Fruit fly (Drosophila melanogaster) whole organism: ENCODE results near the gene CG14434.

Experiments used
- CG8478 ChIP-seq: fragments of >200 bp; optimal IDR thresholded peaks from 2 replicates; lab custom pipeline; 2018; ENCODE audit warnings: inconsistent platforms
- Dll ChIP-seq: fragments of >200 bp; optimal IDR thresholded peaks from 2 replicates; lab custom pipeline; 2017
- EcR ChIP-seq, 2 experiments: fragments of >200 bp; optimal IDR thresholded peaks; 2 replicates each; lab custom pipeline; 2017; ENCODE audit warnings: missing biosample characterization in 2 of 2, missing genetic modification characterization in 2 of 2, missing genetic modification reagents in 2 of 2
- pan ChIP-seq: fragments of >200 bp; optimal IDR thresholded peaks from 2 replicates; lab custom pipeline; 2017
- psq ChIP-seq: fragments of >200 bp; optimal IDR thresholded peaks from 2 replicates; lab custom pipeline; 2017
- usp ChIP-seq: fragments of >200 bp; optimal IDR thresholded peaks from 2 replicates; lab custom pipeline; 2017; ENCODE audit warnings: missing biosample characterization, missing genetic modification characterization, mixed read lengths

CG14434 gene

DNA sequence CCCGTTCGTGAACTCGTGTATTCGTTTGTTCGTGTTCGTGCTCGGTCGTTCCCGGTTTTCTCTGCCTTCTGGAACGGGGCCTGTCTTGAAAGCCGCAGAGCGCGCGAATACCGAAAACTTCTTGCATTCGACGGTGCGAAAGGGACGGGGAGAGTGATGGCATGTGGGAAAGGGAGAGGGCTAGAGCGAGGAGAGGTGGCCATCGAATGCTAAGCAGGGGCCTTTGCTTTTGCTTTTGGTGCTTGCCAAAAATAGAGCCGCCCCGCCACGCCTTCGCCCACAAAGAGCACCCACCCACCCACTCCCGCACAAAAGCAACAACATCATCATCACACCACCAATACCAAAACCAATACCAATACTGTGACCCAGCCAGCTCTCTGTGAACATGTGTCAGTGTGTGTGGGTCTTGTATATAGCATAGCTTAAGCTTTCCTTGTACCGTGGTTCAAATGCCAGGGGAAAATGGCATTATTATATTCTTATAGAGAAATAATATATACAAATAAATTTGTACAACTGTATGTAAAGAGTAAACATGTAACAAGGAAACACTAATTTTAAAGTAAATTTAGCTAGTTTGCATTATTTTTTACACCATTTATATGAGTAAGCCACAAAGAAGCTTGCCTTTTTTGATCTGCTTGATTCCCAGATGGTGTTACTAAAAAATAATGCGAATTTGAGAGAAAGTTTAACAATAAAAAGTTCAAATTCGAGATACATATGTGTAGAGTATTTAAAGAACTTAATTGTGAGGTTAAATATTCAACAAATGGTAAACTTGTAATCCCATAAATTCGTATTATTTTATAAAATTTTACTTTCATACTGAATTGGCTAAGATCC is at the start of gene CG14434:
Gene CG14434, minus strand, starts transcription at position 20 of the 849 bp plus-strand sequence.
- TF ChIP-seq EcR (GFP tag; optimal IDR thresholded peaks at IDR 0.05; lab: Kevin White, UChicago) (no peak), CG8478 (lab: Kevin White, UChicago) (no peak), Dll (no peak), usp (GFP tag; lab: Kevin White, UChicago) (no peak), psq (lab: Kevin White, UChicago) (no peak), pan (no peak)

DNA sequence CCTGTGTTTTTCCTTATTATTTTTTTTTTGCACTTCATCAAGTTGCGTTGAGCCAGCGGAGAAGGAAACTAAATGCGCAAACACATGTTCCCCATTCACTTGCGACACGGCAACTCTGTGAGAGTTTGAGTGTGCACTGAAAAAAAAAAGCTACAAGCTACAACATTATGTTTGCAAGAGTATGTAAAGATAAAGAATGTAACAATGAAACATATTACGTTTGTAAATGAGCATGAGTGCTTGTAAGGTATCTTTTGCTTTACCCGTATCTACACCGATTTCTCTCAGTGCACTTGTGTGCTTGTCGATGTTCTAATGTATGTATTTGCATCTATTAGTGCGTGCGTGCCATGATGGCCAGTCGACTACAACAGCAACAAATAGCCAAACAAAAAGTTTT is 45.3 kb upstream of the CG14434 start:
- TF ChIP-seq psq (lab: Kevin White, UChicago) = no peak
- no peak for TF ChIP-seq usp (GFP tag; lab: Kevin White, UChicago)
- TF ChIP-seq Dll = no peak
- TF ChIP-seq pan = no peak
- TF ChIP-seq EcR (GFP tag; optimal IDR thresholded peaks at IDR 0.05; lab: Kevin White, UChicago) = no peak
- no peak for TF ChIP-seq CG8478 (lab: Kevin White, UChicago)

DNA sequence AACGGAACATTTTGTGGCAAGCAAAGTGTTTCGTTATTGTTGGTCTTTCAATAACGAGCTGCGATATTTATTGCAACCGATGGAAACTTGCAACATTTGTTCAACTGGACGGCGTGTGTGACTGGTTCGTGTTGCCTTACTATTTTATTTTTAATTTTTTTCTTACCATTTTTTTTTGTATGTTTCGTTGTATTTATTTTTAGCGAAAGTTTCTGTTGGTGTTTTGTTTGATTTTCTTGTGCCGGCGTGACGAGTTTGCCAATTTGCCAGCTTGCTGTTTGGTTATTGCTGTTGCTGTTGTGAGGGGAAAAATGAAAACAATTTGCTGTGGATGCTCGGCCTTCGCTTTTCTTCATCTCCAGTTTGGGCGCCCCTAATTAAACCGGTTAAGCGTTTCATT is 42.1 kb upstream of the CG14434 start:
- TF ChIP-seq Dll (no peak), pan (no peak), usp (GFP tag; lab: Kevin White, UChicago) (no peak), CG8478 (lab: Kevin White, UChicago) (no peak), psq (lab: Kevin White, UChicago) (no peak), EcR (GFP tag; optimal IDR thresholded peaks at IDR 0.05; lab: Kevin White, UChicago) (no peak)

DNA sequence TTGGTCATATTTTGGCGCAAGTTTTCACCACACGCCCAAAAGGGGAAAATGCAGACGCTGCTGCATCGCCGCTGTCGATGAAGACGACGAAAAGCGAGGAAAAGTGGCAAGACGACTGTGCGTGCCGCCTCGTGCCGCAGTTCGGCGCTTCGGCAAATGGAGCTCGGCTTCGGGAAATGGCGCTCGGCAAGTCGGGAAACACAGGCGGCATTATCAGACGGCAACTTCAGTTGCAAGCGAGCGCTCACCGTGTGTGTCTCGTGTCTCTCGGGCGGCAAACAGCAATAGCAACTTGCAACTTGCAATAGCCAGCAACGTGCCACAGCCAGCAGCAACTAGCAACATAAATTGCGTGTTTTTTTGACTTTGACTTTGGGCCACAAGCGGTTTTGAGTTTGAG is 41.1 kb upstream of the CG14434 start, which contains the start of gene CG14431:
Gene CG14431, plus strand, starts transcription at position 200 of the 400 bp plus-strand sequence.
- TF ChIP-seq Dll (no peak), pan (no peak), EcR (GFP tag; optimal IDR thresholded peaks at IDR 0.05; lab: Kevin White, UChicago) (no peak), usp (GFP tag; lab: Kevin White, UChicago) (no peak)

DNA sequence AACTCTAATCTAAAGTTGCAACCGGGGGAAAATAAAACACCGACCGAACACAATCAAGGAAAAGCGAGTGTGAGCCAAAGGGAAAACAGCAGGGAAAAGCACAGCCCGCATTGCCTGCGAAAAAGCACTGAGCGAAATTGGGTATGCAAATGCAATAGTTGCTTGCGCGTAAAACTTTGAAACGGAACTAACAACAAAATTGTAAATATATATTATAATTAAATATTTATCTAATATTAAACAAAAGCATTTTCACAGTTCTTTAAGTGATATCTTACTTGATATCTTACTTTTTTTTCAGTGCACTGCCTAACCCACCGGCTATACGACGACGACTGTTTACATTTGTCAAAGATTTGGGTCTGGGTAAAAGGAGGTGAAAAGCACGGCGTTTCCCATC is 39.7 kb upstream of the CG14434 start:
- TF ChIP-seq pan (no peak), Dll (no peak), psq (lab: Kevin White, UChicago) (no peak), EcR (GFP tag; optimal IDR thresholded peaks at IDR 0.05; lab: Kevin White, UChicago) (no peak), usp (GFP tag; lab: Kevin White, UChicago) (no peak), CG8478 (lab: Kevin White, UChicago) (no peak)

DNA sequence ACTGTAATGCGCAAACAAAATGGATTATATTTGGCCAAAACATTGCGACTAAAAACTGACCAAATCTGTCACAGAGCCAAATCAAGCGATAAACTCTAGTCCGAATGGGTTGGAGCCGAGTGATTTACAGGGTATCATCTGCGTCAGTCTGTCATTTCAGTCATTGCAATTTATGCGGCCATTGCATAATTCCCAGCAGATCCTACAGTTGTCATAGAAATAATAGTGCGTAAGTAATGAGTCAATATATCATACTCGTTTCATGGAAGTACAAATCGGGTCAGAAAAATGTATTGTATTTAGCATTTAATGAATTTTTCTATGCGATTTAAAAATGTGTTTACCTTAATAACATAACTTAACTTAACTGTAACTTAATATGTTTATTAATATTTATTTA is 31.2 kb upstream of the CG14434 start:
- TF ChIP-seq usp (GFP tag; lab: Kevin White, UChicago) = no peak

DNA sequence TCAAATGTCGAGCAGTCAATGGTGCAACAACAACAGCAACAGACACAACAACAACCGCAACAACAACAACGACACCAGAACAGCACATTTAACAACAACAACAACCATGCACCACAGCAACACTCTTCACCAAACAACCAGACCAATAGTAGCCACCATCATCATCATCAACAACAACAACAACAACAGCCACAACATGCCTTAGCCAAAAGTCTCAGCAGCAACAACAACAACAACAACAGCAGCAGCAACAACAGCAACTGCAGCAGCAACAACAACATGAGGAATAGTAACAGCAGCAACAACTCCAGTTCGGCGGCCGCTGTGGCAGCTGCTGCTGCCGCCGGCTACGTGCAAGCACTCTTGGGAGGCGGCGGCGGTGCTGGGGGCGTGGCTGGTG is 9.3 kb upstream of the CG14434 start:
- TF ChIP-seq usp (GFP tag; lab: Kevin White, UChicago) = no peak
- TF ChIP-seq Dll = no peak
- no peak for TF ChIP-seq pan
- TF ChIP-seq EcR (GFP tag; optimal IDR thresholded peaks at IDR 0.05; lab: Kevin White, UChicago) = no peak
- no peak for TF ChIP-seq psq (lab: Kevin White, UChicago)
- TF ChIP-seq CG8478 (lab: Kevin White, UChicago) = no peak

DNA sequence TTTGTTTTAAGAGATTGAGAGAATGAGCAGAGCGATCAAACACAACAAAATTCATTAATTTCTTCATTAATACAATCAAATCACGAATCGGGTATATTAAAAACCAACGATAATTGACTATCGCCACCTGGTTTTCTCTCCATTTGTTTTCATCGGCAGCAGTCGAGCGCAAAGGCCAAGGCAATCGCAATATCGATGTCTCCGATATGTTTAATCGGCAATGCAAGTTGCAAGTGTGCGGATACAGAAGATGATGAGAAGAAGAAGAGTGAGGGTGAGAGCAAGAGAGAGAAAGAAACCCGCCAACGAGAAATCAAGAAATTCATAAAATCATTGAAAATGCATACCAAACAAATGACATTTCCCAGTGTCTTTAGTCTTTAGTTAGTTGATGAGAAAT is 8.8 kb upstream of the CG14434 start:
- TF ChIP-seq EcR (GFP tag; optimal IDR thresholded peaks at IDR 0.05; lab: Kevin White, UChicago) = no peak
- no peak for TF ChIP-seq psq (lab: Kevin White, UChicago)
- TF ChIP-seq Dll = no peak
- no peak for TF ChIP-seq CG8478 (lab: Kevin White, UChicago)
- no peak for TF ChIP-seq pan
- TF ChIP-seq usp (GFP tag; lab: Kevin White, UChicago) = no peak

DNA sequence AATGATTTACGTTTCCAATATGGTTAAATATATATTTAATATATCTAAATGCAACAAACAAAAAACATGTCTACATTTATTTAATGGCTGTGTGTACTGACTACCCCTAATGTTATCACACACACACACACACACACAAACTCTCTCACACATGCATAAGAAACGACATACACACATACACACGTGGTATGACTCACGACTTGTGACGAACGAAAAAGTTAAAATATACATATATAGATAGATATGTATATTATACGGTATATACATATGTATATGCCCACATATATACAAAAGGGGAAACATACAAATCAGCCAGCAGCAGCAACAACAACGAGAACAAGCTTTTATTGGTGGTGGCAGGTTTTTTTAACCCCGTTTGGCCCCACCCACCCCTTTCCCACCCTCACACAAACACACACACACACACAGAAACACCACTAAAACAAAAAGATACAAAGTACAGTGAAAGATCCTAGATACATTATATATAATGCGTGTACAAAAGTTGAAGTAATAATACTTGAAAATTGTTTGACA is 8.0 kb upstream of the CG14434 start:
- TF ChIP-seq Dll (no peak), psq (lab: Kevin White, UChicago) (no peak), usp (GFP tag; lab: Kevin White, UChicago) (no peak), CG8478 (lab: Kevin White, UChicago) (no peak), EcR (GFP tag; optimal IDR thresholded peaks at IDR 0.05; lab: Kevin White, UChicago) (no peak), pan (no peak)

DNA sequence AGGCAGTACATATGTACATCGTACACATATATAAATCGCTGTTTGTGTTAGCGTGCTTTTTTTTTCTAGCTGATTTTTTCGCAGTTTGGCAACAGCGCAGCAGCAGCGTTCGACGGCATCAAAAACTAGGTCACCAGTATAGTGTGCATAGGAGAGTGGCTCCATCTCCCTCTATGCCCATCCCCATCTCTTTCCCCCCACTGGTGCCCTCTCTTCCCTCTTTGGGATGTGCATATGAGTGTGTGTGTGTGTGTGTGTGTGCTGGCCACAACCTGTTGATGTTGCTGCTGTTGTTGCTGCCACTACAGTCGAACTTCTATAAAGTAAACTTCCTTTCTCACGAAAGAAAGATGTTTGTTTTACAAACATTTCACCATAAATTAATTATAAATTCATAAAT is 4.8 kb upstream of the CG14434 start:
- TF ChIP-seq Dll (no peak), EcR (GFP tag; optimal IDR thresholded peaks at IDR 0.05; lab: Kevin White, UChicago) (no peak), CG8478 (lab: Kevin White, UChicago) (no peak)

DNA sequence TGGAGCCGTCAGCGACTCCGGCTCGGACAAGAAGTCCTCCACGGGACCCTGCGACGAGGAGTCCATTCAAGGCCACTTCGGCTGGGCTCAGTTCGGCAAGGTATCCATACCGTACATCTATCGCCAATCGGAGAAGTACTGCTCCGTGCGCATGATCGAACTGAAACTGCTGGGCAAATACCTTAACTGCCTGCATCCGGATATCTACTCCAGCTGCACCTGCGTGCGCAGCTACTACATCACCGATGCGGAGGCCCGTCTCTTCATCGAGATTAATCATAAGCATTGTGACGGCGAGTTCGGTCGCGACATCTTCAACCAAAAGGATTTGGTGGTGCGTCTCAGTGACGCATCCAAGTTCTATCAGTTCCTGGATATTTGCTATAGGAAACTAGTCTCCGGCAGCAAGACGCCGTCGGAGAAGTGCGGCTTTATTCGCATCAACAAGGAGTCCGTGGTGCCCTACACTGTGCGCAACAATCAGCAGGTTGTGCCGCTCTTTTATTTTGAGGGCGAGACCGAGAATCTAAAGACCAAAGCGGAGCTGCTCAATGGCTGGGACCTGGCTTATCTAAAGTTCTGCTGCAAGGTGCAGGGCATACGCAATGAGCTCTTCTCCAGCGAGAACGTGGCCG is 2.9 kb upstream of the CG14434 start:
- no peak for TF ChIP-seq CG8478 (lab: Kevin White, UChicago)
